Fruit fly (Drosophila melanogaster): ENCODE data around the gene CG15772.

CG15772 gene

dm6 chrX:5768602-5769251 is 16.7 kb downstream of the CG15772 start:
- no peak for TF ChIP-seq CG17801 (GFP tag; optimal IDR thresholded peaks at IDR 0.05; ENCODE audit: partially characterized antibody)

dm6 chrX:5770730-5771181 is 18.7 kb downstream of the CG15772 start, which contains the start of gene CG3097:
Gene CG3097, minus strand, starts transcription at chrX:5770780.
- no peak for TF ChIP-seq CG17801 (GFP tag; optimal IDR thresholded peaks at IDR 0.05; ENCODE audit: partially characterized antibody)

- no peak for TF ChIP-seq CG17801 (GFP tag; optimal IDR thresholded peaks at IDR 0.05; ENCODE audit: partially characterized antibody)
Measured at dm6 chrX:5772409-5772808, 20.4 kb downstream of the CG15772 start.

- TF ChIP-seq CG17801 (GFP tag; optimal IDR thresholded peaks at IDR 0.05; ENCODE audit: partially characterized antibody) = no peak
Measured at dm6 chrX:5776547-5776946, 24.5 kb downstream of the CG15772 start, which contains the start of gene CG42264. Gene CG42264, minus strand, starts transcription at chrX:5776647.

dm6 chrX:5781520-5781919 is 29.5 kb downstream of the CG15772 start, which contains the start of gene CG3108:
Gene CG3108, minus strand, starts transcription at chrX:5781620.
- TF ChIP-seq CG17801 (GFP tag; optimal IDR thresholded peaks at IDR 0.05; ENCODE audit: partially characterized antibody) = no peak

- TF ChIP-seq CG17801 (GFP tag; optimal IDR thresholded peaks at IDR 0.05; ENCODE audit: partially characterized antibody) = no peak
Measured at dm6 chrX:5783260-5784040, 31.4 kb downstream of the CG15772 start.

dm6 chrX:5786559-5786958 is 34.5 kb downstream of the CG15772 start:
- TF ChIP-seq CG17801 (GFP tag; optimal IDR thresholded peaks at IDR 0.05; ENCODE audit: partially characterized antibody) = no peak

dm6 chrX:5789187-5789586 is 37.1 kb downstream of the CG15772 start, which contains the start of gene CG15767:
Gene CG15767, plus strand, starts transcription at chrX:5789487.
- no peak for TF ChIP-seq CG17801 (GFP tag; optimal IDR thresholded peaks at IDR 0.05; ENCODE audit: partially characterized antibody)

- TF ChIP-seq CG17801 (GFP tag; optimal IDR thresholded peaks at IDR 0.05; ENCODE audit: partially characterized antibody) = no peak
Measured at dm6 chrX:5791840-5792239, 39.8 kb downstream of the CG15772 start, which contains the start of gene CG12239. Gene CG12239, plus strand, starts transcription at chrX:5792140.

dm6 chrX:5800634-5801033 is 48.6 kb downstream of the CG15772 start:
- TF ChIP-seq CG17801 (GFP tag; optimal IDR thresholded peaks at IDR 0.05; ENCODE audit: partially characterized antibody) = no peak

Measured in ovary, adult (tissue).